Fruit fly (Drosophila melanogaster) whole organism, embryonic: ENCODE measurements around the gene CG3301.

Experiments
- Atf-2 ChIP-seq: fragments of 200-800 bp; sonication (Bioruptor generic); optimal IDR thresholded peaks from 2 replicates; lab custom pipeline; 2016; ENCODE audit warnings: missing biosample characterization, missing genetic modification characterization
- B-H2 ChIP-seq: fragments of 200-800 bp; sonication (Bioruptor generic); optimal IDR thresholded peaks from 2 replicates; lab custom pipeline; 2018; ENCODE audit warnings: missing biosample characterization, mild to moderate bottlenecking, missing genetic modification characterization
- crol ChIP-seq: fragments of 200-800 bp; sonication (Bioruptor generic); IDR thresholded peaks from 2 replicates; pipeline ENCODE4 v1.3.6; 2022; ENCODE audit warnings: missing biosample characterization, missing genetic modification characterization
- h ChIP-seq: fragments of >200 bp; optimal IDR thresholded peaks from 2 replicates; lab custom pipeline; 2017
- so ChIP-seq: fragments of 200-800 bp; sonication (Bioruptor generic); IDR thresholded peaks from 3 replicates; pipeline ENCODE4 v1.3.6; 2022; ENCODE audit warnings: missing biosample characterization, missing genetic modification characterization

DNA sequence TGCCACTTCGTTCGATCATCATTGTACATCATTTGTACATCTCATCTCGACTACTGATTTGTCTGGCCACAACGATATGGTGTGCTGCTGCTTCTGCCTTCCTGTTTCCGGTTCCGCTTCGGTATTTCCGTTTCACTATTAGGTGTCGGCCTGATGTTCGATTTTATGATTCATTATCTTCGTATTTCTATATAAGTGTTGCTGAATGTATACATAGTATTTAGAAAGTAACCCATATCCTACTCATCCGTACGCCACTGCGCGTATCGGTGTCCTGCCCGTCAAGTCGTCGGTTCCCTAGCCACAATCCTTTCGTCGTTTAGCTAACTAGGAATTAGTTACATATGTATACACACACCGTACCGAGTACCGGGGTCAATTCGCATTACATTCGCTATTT, 43.1 kb upstream of the CG3301 start:
- no peak for TF ChIP-seq h (lab: Kevin White, UChicago)
- TF ChIP-seq so (GFP tag; lab: Robert Waterston, UW), result no peak
- no peak for TF ChIP-seq crol (GFP tag; lab: Robert Waterston, UW)
- TF ChIP-seq Atf-2 (GFP tag; lab: Kevin White, UChicago), result no peak
- TF ChIP-seq B-H2 (GFP tag; lab: Kevin White, UChicago), result no peak
